Worm (Caenorhabditis elegans) whole organism, L1 larva: ENCODE data around the gene acdh-12.

ENCODE experiments used
- ama-1 ChIP-seq: fragments of 150-350 bp; optimal IDR thresholded peaks from 2 replicates; lab custom pipeline; 2014
- ceh-8 ChIP-seq: fragments of 200-800 bp; sonication (Bioruptor generic); optimal IDR thresholded peaks from 2 replicates; lab custom pipeline; 2018; ENCODE audit warnings: mild to moderate bottlenecking, missing genetic modification characterization, moderate library complexity, missing compliant biosample characterization
- ceh-90 ChIP-seq: sonication (generic microtip); optimal IDR thresholded peaks from 2 replicates; lab custom pipeline; 2016; ENCODE audit warnings: missing genetic modification characterization, missing compliant biosample characterization
- efl-1 ChIP-seq, 4 experiments: fragments of 150-350 bp; optimal IDR thresholded peaks in 3 of 4; peaks in 1 of 4; 1 replicate in 1 of 4; 2 replicates in 3 of 4; lab custom pipeline; 2014; ENCODE audit warnings: missing biosample characterization in 2 of 4, missing genetic modification characterization in 2 of 4, missing genetic modification reagents in 2 of 4
- lin-14 ChIP-seq: fragments of 200-800 bp; sonication (Bioruptor generic); optimal IDR thresholded peaks from 2 replicates; lab custom pipeline; 2018; ENCODE audit warnings: mild to moderate bottlenecking, missing genetic modification characterization, moderate library complexity, missing compliant biosample characterization
- nhr-11 ChIP-seq: fragments of 150-350 bp; optimal IDR thresholded peaks from 2 replicates; lab custom pipeline; 2014; ENCODE audit warnings: missing biosample characterization, missing genetic modification characterization
- nhr-47 ChIP-seq: sonication (generic microtip); optimal IDR thresholded peaks from 2 replicates; lab custom pipeline; 2016; ENCODE audit warnings: mild to moderate bottlenecking, missing genetic modification characterization, moderate library complexity, missing compliant biosample characterization
- rnt-1 ChIP-seq: sonication (generic microtip); optimal IDR thresholded peaks from 2 replicates; lab custom pipeline; 2016; ENCODE audit warnings: mild to moderate bottlenecking, missing genetic modification characterization, moderate library complexity, missing compliant biosample characterization
- skn-1 ChIP-seq: fragments of 150-350 bp; optimal IDR thresholded peaks from 2 replicates; lab custom pipeline; 2014; ENCODE audit warnings: missing biosample characterization, missing genetic modification characterization
- tbx-2 ChIP-seq: sonication (generic microtip); optimal IDR thresholded peaks from 2 replicates; lab custom pipeline; 2016; ENCODE audit warnings: missing genetic modification characterization, missing compliant biosample characterization
- unc-62 ChIP-seq: fragments of 150-350 bp; optimal IDR thresholded peaks from 2 replicates; lab custom pipeline; 2014; ENCODE audit warnings: missing biosample characterization, missing genetic modification reagents, missing genetic modification characterization
- zag-1 ChIP-seq: fragments of 150-350 bp; optimal IDR thresholded peaks from 2 replicates; lab custom pipeline; 2014; ENCODE audit warnings: missing biosample characterization, missing genetic modification characterization

DNA sequence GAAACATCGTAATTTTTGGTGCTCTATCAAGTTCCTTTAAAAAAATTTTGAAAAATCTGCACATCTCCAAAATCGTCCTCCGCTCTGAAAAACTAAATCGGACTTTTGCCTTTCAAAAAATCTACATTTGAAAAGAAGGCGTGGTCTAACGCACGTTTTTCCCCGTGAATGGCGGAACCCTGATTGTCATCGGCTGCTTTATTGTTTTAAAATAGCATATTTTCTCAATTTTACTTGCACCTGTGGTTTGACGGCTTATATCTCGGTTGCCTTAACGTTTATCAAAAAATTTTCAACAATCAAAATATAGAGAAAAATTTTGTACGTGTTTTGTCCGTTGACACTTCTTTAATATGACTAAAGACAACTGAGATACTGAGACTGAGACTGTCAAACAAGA is 36.5 kb upstream of the acdh-12 start:
- TF ChIP-seq tbx-2 (tag; lab: Kevin White, UChicago) (no peak), nhr-11 (no peak), nhr-47 (tag; lab: Kevin White, UChicago) (no peak), skn-1 (tag; lab: Kevin White, UChicago) (no peak), unc-62 (no peak), zag-1 (tag; lab: Kevin White, UChicago) (no peak), ama-1 (lab: Kevin White, UChicago) (no peak), ceh-8 (GFP tag; lab: Kevin White, UChicago) (no peak), rnt-1 (tag; lab: Kevin White, UChicago) (no peak), lin-14 (GFP tag; lab: Kevin White, UChicago) (no peak), ceh-90 (tag; lab: Kevin White, UChicago) (no peak), efl-1 (optimal IDR thresholded peaks at IDR 0.05; lab: Kevin White, UChicago) (no peak), efl-1 (GFP tag; optimal IDR thresholded peaks at IDR 0.05 in 1 of 2; lab: Kevin White, UChicago) (peak in 1 of 2 experiments; percentile 54)
